Worm (Caenorhabditis elegans) whole organism, L3 larva: ENCODE results near the gene pdzd-8.

ENCODE experiments used
- jun-1 ChIP-seq: fragments of 150-350 bp; optimal IDR thresholded peaks from 2 replicates; lab custom pipeline; 2014; ENCODE audit warnings: missing biosample characterization, missing genetic modification reagents, missing genetic modification characterization
- nfya-1 ChIP-seq: sonication (generic microtip); optimal IDR thresholded peaks from 2 replicates; lab custom pipeline; 2017; ENCODE audit warnings: missing genetic modification characterization, mild to moderate bottlenecking, missing compliant biosample characterization, antibody characterized with exemption, moderate library complexity; ENCODE audit not compliant: insufficient read depth
- nhr-77 ChIP-seq: fragments of 150-350 bp; optimal IDR thresholded peaks from 2 replicates; lab custom pipeline; 2014; ENCODE audit warnings: missing biosample characterization, missing genetic modification characterization
- pha-4 ChIP-seq: fragments of 150-350 bp; optimal IDR thresholded peaks from 2 replicates; lab custom pipeline; 2014; ENCODE audit warnings: missing biosample characterization, missing genetic modification reagents, missing genetic modification characterization
- pqm-1 ChIP-seq: fragments of 150-350 bp; optimal IDR thresholded peaks from 2 replicates; lab custom pipeline; 2017; ENCODE audit warnings: missing biosample characterization, missing genetic modification characterization, inconsistent platforms
- sea-2 ChIP-seq: fragments of 150-350 bp; sonication (generic microtip); optimal IDR thresholded peaks from 4 replicates; lab custom pipeline; 2014; ENCODE audit warnings: missing biosample characterization, missing genetic modification reagents, missing genetic modification characterization
- unc-39 ChIP-seq: sonication (generic microtip); optimal IDR thresholded peaks from 4 replicates; lab custom pipeline; 2017; ENCODE audit warnings: missing biosample characterization, missing genetic modification characterization

The pdzd-8 gene

ce11 chrIV:9021245-9021779 lies 46.0 kb downstream of the pdzd-8 start:
- TF ChIP-seq pha-4 (tag; lab: Kevin White, UChicago), result peak; percentile 36
- TF ChIP-seq unc-39, result no peak
- TF ChIP-seq sea-2 (GFP tag; lab: Kevin White, UChicago), result no peak
- no peak for TF ChIP-seq pqm-1
- TF ChIP-seq jun-1 (tag; lab: Kevin White, UChicago), result no peak
- TF ChIP-seq, all 47 proteins: peak for 1

ce11 chrIV:9032550-9032949 lies 57.2 kb downstream of the pdzd-8 start, which contains the start of gene C53D6.6:
Gene C53D6.6, minus strand, starts transcription at chrIV:9032667.
- TF ChIP-seq pha-4 (tag; lab: Kevin White, UChicago) (peak; percentile 90), nfya-1 (tag; lab: Kevin White, UChicago) (peak; percentile 50), nhr-77 (tag; lab: Kevin White, UChicago) (no peak)
- TF ChIP-seq, all 47 proteins: peak for 2
